Worm (Caenorhabditis elegans): ENCODE data around the gene W10D9.1.
"Not testable (repeated sequence)": the region's sequence is repeated elsewhere in the genome, so short reads cannot be mapped to it uniquely, and the experiment has no call there.

The W10D9.1 gene

DNA sequence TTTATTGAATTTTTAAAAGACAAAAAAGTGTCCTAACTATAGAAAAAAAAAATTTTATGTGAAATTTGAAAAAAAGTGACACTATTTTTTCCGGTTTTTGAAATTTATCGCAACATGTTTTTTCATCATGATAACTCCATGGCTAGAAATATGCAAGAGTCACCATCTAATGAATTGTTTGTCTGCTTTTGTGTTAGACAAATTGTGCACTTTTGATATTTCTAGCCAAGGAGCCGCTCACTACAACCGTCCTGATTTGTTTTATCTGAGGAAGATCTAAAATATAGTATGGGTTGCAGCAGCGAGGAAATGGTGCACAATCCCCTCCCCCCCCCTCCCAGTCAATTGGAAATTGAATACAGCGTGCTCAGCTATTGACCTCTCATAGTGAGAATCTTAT, at the start of gene W10D9.1:
TSS of gene W10D9.1 (plus strand) at position 301 of the 400 bp plus-strand sequence.
- TF ChIP-seq pat-9 (tag; optimal IDR thresholded peaks at IDR 0.05); unc-3 (GFP tag; conservative IDR thresholded peaks at IDR 0.05); unc-3 (tag; optimal IDR thresholded peaks at IDR 0.05); pqm-1 (tag; optimal IDR thresholded peaks at IDR 0.05): not testable (repeated sequence)

DNA sequence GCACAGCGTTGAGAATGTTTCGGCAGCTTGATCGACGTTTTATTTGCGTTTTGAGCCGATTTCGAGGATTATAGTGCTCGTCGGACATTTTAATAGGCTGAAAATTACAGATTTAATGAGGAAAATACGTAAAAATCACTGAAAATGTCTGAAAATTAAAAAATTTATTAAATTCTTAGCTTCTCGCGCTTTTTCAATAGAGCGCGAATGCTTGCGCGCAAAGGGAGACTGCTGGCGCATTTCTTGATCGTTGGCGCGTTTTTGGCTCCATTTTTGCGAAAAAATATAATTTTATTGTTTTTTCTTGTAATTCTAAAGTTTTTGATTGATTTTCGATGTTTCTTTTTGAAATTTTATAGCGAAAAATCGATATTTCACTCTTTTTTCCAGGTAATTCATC, 43.9 kb upstream of the W10D9.1 start, which contains the start of the genes dnsn-1 and C24H12.4:
TSS of gene dnsn-1 (minus strand) at position 101 of the 400 bp plus-strand sequence.
TSS of gene C24H12.4 (plus strand) at position 391 of the 400 bp plus-strand sequence.
- peak; percentile 1 for TF ChIP-seq ztf-16 (tag; optimal IDR thresholded peaks at IDR 0.05)
- peak; percentile 71 for TF ChIP-seq unc-55 (GFP tag; optimal IDR thresholded peaks at IDR 0.05)
- TF ChIP-seq ceh-31 (tag; optimal IDR thresholded peaks at IDR 0.05): peak; percentile 19
- peak; percentile 66 for TF ChIP-seq pax-1 (tag; optimal IDR thresholded peaks at IDR 0.05)
- TF ChIP-seq ceh-30 (tag; optimal IDR thresholded peaks at IDR 0.05): peak; percentile 91
- peak; percentile 78 for TF ChIP-seq nfya-1 (tag; optimal IDR thresholded peaks at IDR 0.05)
- TF ChIP-seq sdc-2 (tag; optimal IDR thresholded peaks at IDR 0.05): no peak
- peak; percentile 59 for TF ChIP-seq unc-42 (tag; optimal IDR thresholded peaks at IDR 0.05)
- peak; percentile 35 for TF ChIP-seq elt-2 (tag; optimal IDR thresholded peaks at IDR 0.05)
- no peak for TF ChIP-seq C38D4.7 (GFP tag; optimal IDR thresholded peaks at IDR 0.05)
- TF ChIP-seq hlh-30 (tag; optimal IDR thresholded peaks at IDR 0.05; ENCODE audit: insufficient read depth): peak; percentile 16
- peak; percentile 42 for TF ChIP-seq ceh-18 (tag; optimal IDR thresholded peaks at IDR 0.05)
- TF ChIP-seq pros-1 (tag; optimal IDR thresholded peaks at IDR 0.05): peak; percentile 2
- TF ChIP-seq tbx-2 (tag; optimal IDR thresholded peaks at IDR 0.05): peak; percentile 55
- TF ChIP-seq K02D7.2 (tag; optimal IDR thresholded peaks at IDR 0.05): no peak

DNA sequence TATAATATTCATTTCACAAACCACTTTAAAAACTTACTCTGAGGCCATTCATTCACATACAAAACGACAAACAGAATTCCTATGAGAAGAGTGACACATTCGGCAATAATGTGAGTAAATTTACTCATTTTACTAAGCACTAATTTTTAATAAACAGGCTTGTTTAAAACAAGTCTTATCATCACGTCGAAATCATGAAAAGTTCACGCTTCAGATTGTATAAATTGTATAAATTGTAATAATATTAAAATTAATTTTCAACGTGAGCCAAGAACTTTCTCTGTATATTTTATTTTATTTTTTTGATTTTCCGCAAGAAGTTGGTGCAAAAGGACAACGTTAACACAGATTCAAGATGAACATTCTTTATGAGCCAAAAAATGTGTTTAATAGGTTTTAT, 36.0 kb upstream of the W10D9.1 start, which contains the start of gene C24H12.6:
TSS of gene C24H12.6 (minus strand) at position 101 of the 400 bp plus-strand sequence.
- TF ChIP-seq odd-2 (tag; optimal IDR thresholded peaks at IDR 0.05) (no peak), nhr-11 (tag; optimal IDR thresholded peaks at IDR 0.05) (no peak), pax-1 (tag; optimal IDR thresholded peaks at IDR 0.05) (no peak), ahr-1 (tag; optimal IDR thresholded peaks at IDR 0.05) (no peak), ztf-16 (tag; optimal IDR thresholded peaks at IDR 0.05) (no peak), sox-4 (tag; optimal IDR thresholded peaks at IDR 0.05) (no peak), ceh-48 (tag; optimal IDR thresholded peaks at IDR 0.05) (no peak), C38D4.7 (GFP tag; optimal IDR thresholded peaks at IDR 0.05) (no peak), tbx-7 (tag; optimal IDR thresholded peaks at IDR 0.05) (no peak), ceh-31 (tag; optimal IDR thresholded peaks at IDR 0.05) (no peak), fax-1 (tag; optimal IDR thresholded peaks at IDR 0.05) (no peak), nhr-232 (tag; optimal IDR thresholded peaks at IDR 0.05) (no peak), sox-2 (GFP tag; IDR thresholded peaks at IDR 0.05) (no peak)

DNA sequence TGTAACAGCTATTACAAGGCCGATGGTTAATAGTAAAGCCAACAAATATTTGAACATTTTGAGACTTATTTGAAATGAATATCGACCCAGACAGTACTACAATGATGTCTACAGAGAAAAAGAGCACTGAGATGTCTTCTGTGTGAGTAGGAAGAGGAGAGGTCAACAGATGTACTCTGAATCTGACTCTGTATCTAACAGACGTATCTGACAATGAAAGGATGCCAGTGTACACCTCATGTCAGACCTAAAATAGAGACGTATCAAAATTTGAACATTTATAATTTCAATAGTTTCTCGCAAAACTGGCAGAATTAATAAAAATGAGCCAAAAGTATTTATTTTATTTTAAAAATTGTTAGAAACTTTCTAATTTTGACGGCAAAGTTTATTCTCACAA, 31.7 kb upstream of the W10D9.1 start, which contains the start of gene C24H12.8:
TSS of gene C24H12.8 (minus strand) at position 101 of the 400 bp plus-strand sequence.
- TF ChIP-seq elt-2 (tag; optimal IDR thresholded peaks at IDR 0.05) (no peak), ceh-14 (tag; optimal IDR thresholded peaks at IDR 0.05) (no peak), ceh-45 (GFP tag; IDR thresholded peaks at IDR 0.05) (no peak), ceh-24 (tag; optimal IDR thresholded peaks at IDR 0.05) (no peak), mec-3 (tag; optimal IDR thresholded peaks at IDR 0.05; ENCODE audit: borderline replicate concordance) (no peak), ceh-2 (tag; optimal IDR thresholded peaks at IDR 0.05) (no peak), unc-55 (GFP tag; optimal IDR thresholded peaks at IDR 0.05) (no peak), sox-4 (tag; optimal IDR thresholded peaks at IDR 0.05) (no peak), sox-2 (GFP tag; IDR thresholded peaks at IDR 0.05) (no peak), hlh-6 (tag; optimal IDR thresholded peaks at IDR 0.05) (no peak), ama-1 (optimal IDR thresholded peaks at IDR 0.05) (no peak), T23F11.4 (GFP tag; optimal IDR thresholded peaks at IDR 0.05) (no peak), pqm-1 (tag; optimal IDR thresholded peaks at IDR 0.05) (no peak), nhr-232 (tag; optimal IDR thresholded peaks at IDR 0.05) (no peak)

Measured in whole organism, late embryonic.